Fruit fly (Drosophila melanogaster) whole organism, embryonic: ENCODE measurements around the gene Mrtf.
A peak's percentile ranks its signal among the peaks of the same experiment; 100 is the strongest.

Experiments used
- BEAF-32 ChIP-seq: fragments of 200-800 bp; sonication (Bioruptor generic); optimal IDR thresholded peaks from 3 replicates; lab custom pipeline; 2017; ENCODE audit warnings: missing biosample characterization, missing genetic modification characterization, mild to moderate bottlenecking, moderate library complexity, missing genetic modification reagents
- CG6689 ChIP-seq: fragments of 200-800 bp; sonication (Bioruptor generic); IDR thresholded peaks from 2 replicates; pipeline ENCODE4 v1.3.6; 2022; ENCODE audit warnings: missing biosample characterization, missing genetic modification characterization
- Dref ChIP-seq: fragments of 200-800 bp; sonication (Bioruptor generic); IDR thresholded peaks from 2 replicates; pipeline ENCODE4 v1.3.6; 2022; ENCODE audit warnings: missing biosample characterization, missing genetic modification characterization
- ci ChIP-seq: fragments of 200-800 bp; sonication (Bioruptor generic); IDR thresholded peaks from 3 replicates; pipeline ENCODE4 v1.3.6; 2022; ENCODE audit warnings: missing biosample characterization, missing genetic modification characterization
- croc ChIP-seq: fragments of 200-800 bp; sonication (Bioruptor generic); conservative IDR thresholded peaks from 3 replicates; pipeline ENCODE4 v1.3.6; 2022; ENCODE audit warnings: missing biosample characterization, missing genetic modification characterization
- dmrt99B ChIP-seq: fragments of 200-800 bp; sonication (Bioruptor generic); optimal IDR thresholded peaks from 2 replicates; lab custom pipeline; 2018; ENCODE audit warnings: missing biosample characterization, mild to moderate bottlenecking, missing genetic modification characterization, moderate library complexity

- TF ChIP-seq croc (GFP tag; lab: Robert Waterston, UW) (no peak), ci (no peak; the same call in 2 of the 3 replicates), Dref (peak; percentile 87), BEAF-32 (GFP tag; lab: Kevin White, UChicago) (peak; percentile 89), dmrt99B (tag; lab: Kevin White, UChicago) (peak; percentile 39), CG6689 (GFP tag; lab: Robert Waterston, UW) (peak; percentile 30; the same call in 1 of the 2 replicates)
These were observed at the start of gene Mrtf, which contains the start of gene Non2 for dm6 chr3L:2766269-2767088.
